Worm (Caenorhabditis elegans) whole organism, late embryonic: ENCODE measurements around the gene Y25C1A.13.

Experiments used
- elt-2 ChIP-seq: sonication (generic microtip); optimal IDR thresholded peaks from 2 replicates; lab custom pipeline; 2016; ENCODE audit warnings: missing genetic modification reagents, missing genetic modification characterization, missing compliant biosample characterization
- nhr-11 ChIP-seq: fragments of 150-350 bp; optimal IDR thresholded peaks from 2 replicates; lab custom pipeline; 2014; ENCODE audit warnings: missing biosample characterization, missing genetic modification characterization
- pax-1 ChIP-seq: fragments of 150-350 bp; optimal IDR thresholded peaks from 2 replicates; lab custom pipeline; 2014; ENCODE audit warnings: missing biosample characterization, missing genetic modification characterization
- sox-4 ChIP-seq: sonication (generic microtip); optimal IDR thresholded peaks from 2 replicates; lab custom pipeline; 2017; ENCODE audit warnings: mild to moderate bottlenecking, missing genetic modification characterization, inconsistent platforms, missing compliant biosample characterization

- TF ChIP-seq pax-1 (tag; lab: Kevin White, UChicago) (no peak), elt-2 (tag; lab: Kevin White, UChicago) (no peak), sox-4 (tag; lab: Kevin White, UChicago) (no peak), nhr-11 (no peak)
These were observed 42.4 kb downstream of the Y25C1A.13 start for ce11 chrII:3068646-3069045.
